Fruit fly (Drosophila melanogaster) whole organism, embryonic: Measurements from ENCODE around the gene Pkg21D.

Experiments
- Blimp-1 ChIP-seq: fragments of 200-800 bp; sonication (Bioruptor generic); optimal IDR thresholded peaks from 3 replicates; lab custom pipeline; 2018; ENCODE audit warnings: missing biosample characterization, missing genetic modification characterization, mild to moderate bottlenecking, moderate library complexity, missing genetic modification reagents
- CG10431 ChIP-seq: fragments of 200-800 bp; sonication (Bioruptor generic); optimal IDR thresholded peaks from 3 replicates; lab custom pipeline; 2018; ENCODE audit warnings: missing biosample characterization, mild to moderate bottlenecking, missing genetic modification characterization
- CG11560 ChIP-seq: fragments of 200-800 bp; sonication (Bioruptor generic); IDR thresholded peaks from 3 replicates; pipeline ENCODE4 v1.3.6; 2022; ENCODE audit warnings: missing biosample characterization, missing genetic modification characterization
- CG12659 ChIP-seq: fragments of 200-800 bp; sonication (Bioruptor generic); optimal IDR thresholded peaks from 3 replicates; lab custom pipeline; 2017; ENCODE audit warnings: mild to moderate bottlenecking, missing biosample characterization, missing genetic modification reagents, missing genetic modification characterization
- CG13894 ChIP-seq: fragments of 200-800 bp; sonication (Bioruptor generic); optimal IDR thresholded peaks from 3 replicates; lab custom pipeline; 2018; ENCODE audit warnings: missing biosample characterization, mild to moderate bottlenecking, missing genetic modification characterization, moderate library complexity
- CG15479 ChIP-seq: fragments of 200-800 bp; sonication (Bioruptor generic); optimal IDR thresholded peaks from 3 replicates; lab custom pipeline; 2019; ENCODE audit warnings: missing biosample characterization, mild to moderate bottlenecking, missing genetic modification characterization, moderate library complexity
- CG1602 ChIP-seq: fragments of 200-800 bp; sonication (Bioruptor generic); optimal IDR thresholded peaks from 3 replicates; lab custom pipeline; 2016; ENCODE audit warnings: missing biosample characterization, missing genetic modification characterization
- CG16779 ChIP-seq: fragments of 200-800 bp; sonication (Bioruptor generic); IDR thresholded peaks from 2 replicates; pipeline ENCODE4 v1.3.6; 2022; ENCODE audit warnings: missing biosample characterization, missing genetic modification characterization
- CG17359 ChIP-seq: fragments of 200-800 bp; sonication (Bioruptor generic); optimal IDR thresholded peaks from 3 replicates; lab custom pipeline; 2018; ENCODE audit warnings: missing biosample characterization, mild to moderate bottlenecking, missing genetic modification characterization, moderate library complexity
- CG17361 ChIP-seq: fragments of 200-800 bp; sonication (Bioruptor generic); IDR thresholded peaks from 3 replicates; pipeline ENCODE4 v1.3.6; 2022; ENCODE audit warnings: missing biosample characterization, missing genetic modification characterization
- CG17568 ChIP-seq: fragments of 200-800 bp; sonication (Bioruptor generic); optimal IDR thresholded peaks from 2 replicates; lab custom pipeline; 2018; ENCODE audit warnings: missing biosample characterization, mild to moderate bottlenecking, missing genetic modification characterization, moderate library complexity
- CG2202 ChIP-seq: fragments of 200-800 bp; sonication (Bioruptor generic); optimal IDR thresholded peaks from 2 replicates; lab custom pipeline; 2018; ENCODE audit warnings: missing biosample characterization, mild to moderate bottlenecking, missing genetic modification characterization
- CG2875 ChIP-seq: fragments of 200-800 bp; sonication (Bioruptor generic); optimal IDR thresholded peaks from 2 replicates; lab custom pipeline; 2017; ENCODE audit warnings: missing biosample characterization, mild to moderate bottlenecking, missing genetic modification characterization, missing genetic modification reagents
- CG30020 ChIP-seq: fragments of 200-800 bp; optimal IDR thresholded peaks from 2 replicates; lab custom pipeline; 2019; ENCODE audit warnings: missing biosample characterization, mild to moderate bottlenecking, missing genetic modification characterization, moderate library complexity
- CG32532 ChIP-seq: fragments of 200-800 bp; sonication (Bioruptor generic); IDR thresholded peaks from 2 replicates; pipeline ENCODE4 v1.3.6; 2022; ENCODE audit warnings: missing biosample characterization, missing genetic modification characterization
- CG5245 ChIP-seq: fragments of 200-800 bp; sonication (Bioruptor generic); optimal IDR thresholded peaks from 3 replicates; lab custom pipeline; 2016; ENCODE audit warnings: missing biosample characterization, missing genetic modification characterization
- CG8388 ChIP-seq: fragments of 200-800 bp; sonication (Bioruptor generic); optimal IDR thresholded peaks from 2 replicates; lab custom pipeline; 2019; ENCODE audit warnings: missing biosample characterization, mild to moderate bottlenecking, missing genetic modification characterization, moderate library complexity
- Chrac-16 ChIP-seq: fragments of 200-800 bp; sonication (Bioruptor generic); optimal IDR thresholded peaks from 3 replicates; lab custom pipeline; 2016; ENCODE audit warnings: missing biosample characterization, missing genetic modification characterization
- Eip74EF ChIP-seq, 2 experiments: fragments of 200-800 bp in 1 of 2; fragments of >200 bp in 1 of 2; sonication (Bioruptor generic) in 1 of 2; optimal IDR thresholded peaks; 2 replicates each; lab custom pipeline; 2017 to 2019; ENCODE audit warnings: missing biosample characterization in 2 of 2, missing genetic modification characterization in 2 of 2, mild to moderate bottlenecking in 1 of 2, moderate library complexity in 1 of 2
- HHEX ChIP-seq: fragments of 200-800 bp; sonication (Bioruptor generic); optimal IDR thresholded peaks from 3 replicates; lab custom pipeline; 2017; ENCODE audit warnings: missing biosample characterization, mild to moderate bottlenecking, missing genetic modification characterization, missing genetic modification reagents
- Hsf ChIP-seq: fragments of 200-800 bp; sonication (Bioruptor generic); optimal IDR thresholded peaks from 3 replicates; lab custom pipeline; 2016; ENCODE audit warnings: missing biosample characterization, missing genetic modification characterization
- MTF-1 ChIP-seq: fragments of 200-800 bp; sonication (Bioruptor generic); optimal IDR thresholded peaks from 2 replicates; lab custom pipeline; 2018; ENCODE audit warnings: missing biosample characterization, mild to moderate bottlenecking, missing genetic modification characterization, borderline replicate concordance
- Med ChIP-seq: fragments of 200-800 bp; sonication (Bioruptor generic); peaks from one replicate; lab custom pipeline; 2016; ENCODE audit warnings: missing biosample characterization, missing genetic modification characterization, mild to moderate bottlenecking, inconsistent platforms, moderate library complexity
- Nf-YB ChIP-seq: fragments of 200-800 bp; sonication (Bioruptor generic); optimal IDR thresholded peaks from 3 replicates; lab custom pipeline; 2019; ENCODE audit warnings: missing biosample characterization, mild to moderate bottlenecking, missing genetic modification characterization, moderate library complexity
- PHDP ChIP-seq: fragments of 200-800 bp; sonication (Bioruptor generic); optimal IDR thresholded peaks from 3 replicates; lab custom pipeline; 2018; ENCODE audit warnings: missing biosample characterization, mild to moderate bottlenecking, missing genetic modification characterization, moderate library complexity
- Ssrp ChIP-seq: fragments of 200-800 bp; sonication (Bioruptor generic); optimal IDR thresholded peaks from 2 replicates; lab custom pipeline; 2018; ENCODE audit warnings: missing biosample characterization, mild to moderate bottlenecking, missing genetic modification characterization, moderate library complexity
- Trl ChIP-seq, 3 experiments: fragments of >200 bp in 2 of 3; fragments of 200-800 bp in 1 of 3; sonication (Bioruptor generic) in 1 of 3; optimal IDR thresholded peaks; 2 replicates in 1 of 3; 3 replicates in 2 of 3; lab custom pipeline; 2016 to 2017; ENCODE audit warnings: missing biosample characterization in 1 of 3, missing genetic modification characterization in 1 of 3
- Xbp1 ChIP-seq: fragments of 200-800 bp; sonication (Bioruptor generic); optimal IDR thresholded peaks from 3 replicates; lab custom pipeline; 2016; ENCODE audit warnings: missing biosample characterization, mild to moderate bottlenecking, missing genetic modification characterization
- chinmo ChIP-seq: fragments of 200-800 bp; sonication (Bioruptor generic); IDR thresholded peaks from 4 replicates; pipeline ENCODE4 v1.3.6; 2022; ENCODE audit warnings: missing biosample characterization, missing genetic modification characterization; ENCODE audit not compliant: partially characterized antibody
- crp ChIP-seq, 2 experiments: fragments of 200-800 bp; sonication (Bioruptor generic); optimal IDR thresholded peaks; 2 replicates in 1 of 2; 3 replicates in 1 of 2; lab custom pipeline; 2017; ENCODE audit warnings: missing biosample characterization in 2 of 2, missing genetic modification characterization in 2 of 2, mild to moderate bottlenecking in 1 of 2, moderate library complexity in 1 of 2
- dati ChIP-seq: fragments of 200-800 bp; sonication (Bioruptor generic); IDR thresholded peaks from 2 replicates; pipeline ENCODE4 v1.3.6; 2022; ENCODE audit warnings: missing biosample characterization, missing genetic modification characterization
- dimm ChIP-seq: fragments of 200-800 bp; sonication (Bioruptor generic); IDR thresholded peaks from 2 replicates; pipeline ENCODE4 v1.3.6; 2022; ENCODE audit warnings: missing biosample characterization, missing genetic modification characterization
- dpn ChIP-seq, 2 experiments: fragments of 200-800 bp; sonication (Bioruptor generic); optimal IDR thresholded peaks; 3 replicates each; lab custom pipeline; 2016; ENCODE audit warnings: missing biosample characterization in 2 of 2, missing genetic modification characterization in 2 of 2
- esg ChIP-seq: fragments of 200-800 bp; sonication (Bioruptor generic); conservative IDR thresholded peaks from 2 replicates; pipeline ENCODE4 v1.3.6; 2022; ENCODE audit warnings: missing biosample characterization, missing genetic modification characterization
- eve ChIP-seq, 2 experiments: fragments of >200 bp; optimal IDR thresholded peaks; 2 replicates each; lab custom pipeline; 2017; ENCODE audit warnings: missing biosample characterization in 2 of 2, missing genetic modification characterization in 2 of 2
- grn ChIP-seq: fragments of 200-800 bp; sonication (Bioruptor generic); optimal IDR thresholded peaks from 3 replicates; lab custom pipeline; 2017; ENCODE audit warnings: missing biosample characterization, missing genetic modification characterization
- insv ChIP-seq, 2 experiments: fragments of 200-800 bp; sonication (Bioruptor generic); optimal IDR thresholded peaks; 3 replicates each; lab custom pipeline; 2016 to 2018; ENCODE audit warnings: missing biosample characterization in 2 of 2, missing genetic modification characterization in 2 of 2
- maf-S ChIP-seq: fragments of 200-800 bp; sonication (Bioruptor generic); optimal IDR thresholded peaks from 2 replicates; lab custom pipeline; 2016; ENCODE audit warnings: missing biosample characterization, missing genetic modification characterization
- odd ChIP-seq: fragments of 200-800 bp; sonication (Bioruptor generic); optimal IDR thresholded peaks from 2 replicates; lab custom pipeline; 2017; ENCODE audit warnings: missing biosample characterization, mild to moderate bottlenecking, missing genetic modification characterization
- row ChIP-seq: fragments of 200-800 bp; sonication (Bioruptor generic); IDR thresholded peaks from 3 replicates; pipeline ENCODE4 v1.3.6; 2022; ENCODE audit warnings: missing biosample characterization, missing genetic modification characterization
- sens-2 ChIP-seq: fragments of 200-800 bp; sonication (Bioruptor generic); IDR thresholded peaks from 2 replicates; pipeline ENCODE4 v1.3.6; 2022; ENCODE audit warnings: missing biosample characterization, missing genetic modification characterization
- sisA ChIP-seq: fragments of 200-800 bp; sonication (Bioruptor generic); IDR thresholded peaks from 2 replicates; pipeline ENCODE4 v1.3.6; 2022; ENCODE audit warnings: missing biosample characterization, missing genetic modification characterization
- tin ChIP-seq: fragments of 200-800 bp; sonication (Bioruptor generic); optimal IDR thresholded peaks from 3 replicates; lab custom pipeline; 2016; ENCODE audit warnings: missing biosample characterization, missing genetic modification characterization
- tio ChIP-seq: fragments of 200-800 bp; sonication (Bioruptor generic); optimal IDR thresholded peaks from 2 replicates; lab custom pipeline; 2017; ENCODE audit warnings: missing biosample characterization, missing genetic modification characterization, inconsistent platforms
- twi ChIP-seq: fragments of 200-800 bp; optimal IDR thresholded peaks from 2 replicates; lab custom pipeline; 2019; ENCODE audit warnings: missing biosample characterization, mild to moderate bottlenecking, missing genetic modification characterization, moderate library complexity

The Pkg21D gene

DNA sequence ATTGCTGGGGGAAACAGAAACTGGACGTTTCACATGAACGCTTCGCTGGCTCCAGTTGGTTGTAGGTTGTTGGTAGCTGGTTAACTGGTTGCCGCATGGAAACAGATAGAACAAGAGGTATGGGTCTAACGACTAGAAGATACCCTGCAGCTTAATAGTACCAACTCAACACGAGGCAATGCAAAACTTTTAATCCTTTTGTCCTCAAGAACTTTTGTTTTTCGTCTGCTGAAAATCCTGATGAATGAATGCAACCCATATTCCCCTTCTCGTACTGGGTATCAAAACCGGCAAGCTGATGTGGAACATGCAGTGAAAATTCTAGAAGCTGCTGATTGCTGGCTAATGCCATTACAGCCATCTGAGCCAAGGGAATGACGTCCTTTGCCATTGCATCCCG is 47.4 kb upstream of the Pkg21D start (continued):
- TF ChIP-seq dimm (GFP tag; lab: Robert Waterston, UW) (no peak), odd (GFP tag; lab: Kevin White, UChicago) (no peak), Hsf (peak; percentile 65), CG1602 (GFP tag; lab: Kevin White, UChicago) (peak; percentile 56), sens-2 (no peak), row (GFP tag; lab: Robert Waterston, UW) (peak; percentile 79), dati (GFP tag; lab: Robert Waterston, UW) (no peak), CG12659 (GFP tag; lab: Kevin White, UChicago) (no peak), Trl (optimal IDR thresholded peaks at IDR 0.05; lab: Kevin White, UChicago) (no peak), Trl (GFP tag; optimal IDR thresholded peaks at IDR 0.05; lab: Kevin White, UChicago) (no peak), CG30020 (tag; lab: Kevin White, UChicago) (no peak), twi (tag; lab: Kevin White, UChicago) (no peak)

- TF ChIP-seq tin (GFP tag; lab: Kevin White, UChicago) (peak; percentile 15), maf-S (GFP tag; lab: Kevin White, UChicago) (no peak), CG10431 (GFP tag; lab: Kevin White, UChicago) (peak; percentile 24), Blimp-1 (GFP tag; lab: Kevin White, UChicago) (peak; percentile 56), CG5245 (GFP tag; lab: Kevin White, UChicago) (peak; percentile 19), Med (GFP tag; lab: Kevin White, UChicago) (peak; percentile 74), CG13894 (tag; lab: Kevin White, UChicago) (no peak), sens-2 (peak; percentile 36; the same call in 1 of the 2 replicates), HHEX (no peak), dpn (GFP tag; optimal IDR thresholded peaks at IDR 0.05; lab: Kevin White, UChicago) (peak in 1 of 2 experiments; percentile 31), Ssrp (peak; percentile 48), CG17359 (peak; percentile 25), CG2875 (GFP tag; lab: Kevin White, UChicago) (peak; percentile 66), grn (GFP tag; lab: Kevin White, UChicago) (no peak), Nf-YB (GFP tag; lab: Kevin White, UChicago) (peak; percentile 20), CG16779 (GFP tag; lab: Robert Waterston, UW) (no peak), eve (GFP tag; optimal IDR thresholded peaks at IDR 0.05; lab: Kevin White, UChicago) (no peak), Xbp1 (GFP tag; lab: Kevin White, UChicago) (peak; percentile 60), CG15479 (GFP tag; lab: Kevin White, UChicago) (peak; percentile 42), CG11560 (tag; lab: Robert Waterston, UW) (no peak), CG32532 (GFP tag; lab: Robert Waterston, UW) (no peak), tio (no peak), CG8388 (GFP tag; lab: Kevin White, UChicago) (peak; percentile 23), crp (GFP tag; optimal IDR thresholded peaks at IDR 0.05; lab: Kevin White, UChicago) (no peak), CG17361 (GFP tag; lab: Robert Waterston, UW) (peak; percentile 56; the same call in 2 of the 3 replicates), chinmo (GFP tag; lab: Robert Waterston, UW) (0 out of 4 replicates have a peak, but pooled peaks have one; percentile 23), CG17568 (GFP tag; lab: Kevin White, UChicago) (no peak), esg (GFP tag; lab: Robert Waterston, UW) (0 out of 2 replicates have a peak, but pooled peaks have one; percentile 15), CG12659 (GFP tag; lab: Kevin White, UChicago) (peak; percentile 17), PHDP (tag; lab: Kevin White, UChicago) (peak; percentile 71), Eip74EF (GFP tag; optimal IDR thresholded peaks at IDR 0.05; lab: Kevin White, UChicago) (peak in 1 of 2 experiments; percentile 30), MTF-1 (no peak), Chrac-16 (GFP tag; lab: Kevin White, UChicago) (peak; percentile 49), CG2202 (tag; lab: Kevin White, UChicago) (peak; percentile 54), insv (GFP tag; optimal IDR thresholded peaks at IDR 0.05; lab: Kevin White, UChicago) (no peak), sisA (GFP tag; lab: Robert Waterston, UW) (peak; percentile 60)
These were observed 37.1 kb upstream of the Pkg21D start for dm6 chr2L:827516-828362.
